Fruit fly (Drosophila melanogaster) S2 (cell line): ENCODE results near the gene CG13054.

Experiments used
- CG8478 ChIP-seq: fragments of >200 bp; optimal IDR thresholded peaks from 2 replicates; lab custom pipeline; 2018
- CTCF ChIP-seq, 2 experiments: fragments of >200 bp; optimal IDR thresholded peaks; 2 replicates each; lab custom pipeline; 2018

DNA sequence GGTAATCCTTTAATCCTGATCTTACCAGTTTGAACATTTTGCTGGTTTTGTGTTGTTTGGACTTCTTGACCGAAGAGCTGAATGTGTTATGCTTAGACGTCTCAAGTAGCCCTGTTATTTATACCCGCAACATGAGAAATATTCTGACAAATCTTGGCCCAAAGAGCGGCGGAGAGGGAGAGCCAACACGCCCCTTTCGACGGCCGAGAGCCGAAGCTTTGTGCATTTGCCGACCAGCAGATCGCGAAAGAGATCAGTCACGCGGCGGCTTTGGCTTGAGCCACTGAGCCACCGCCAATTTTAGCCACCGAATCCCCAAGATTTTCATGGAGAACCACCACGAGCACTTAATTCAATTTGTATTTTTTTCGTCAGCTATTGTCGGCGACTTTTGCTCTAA is 38.5 kb upstream of the CG13054 start, which contains the start of gene CG4962:
- TF ChIP-seq CG8478 (lab: Kevin White, UChicago) (no peak), CTCF (optimal IDR thresholded peaks at IDR 0.05; lab: Kevin White, UChicago) (no peak)
